Worm (Caenorhabditis elegans) whole organism, L4/young adult: ENCODE data around the gene feh-1.

Experiments used
- W03F9.2 ChIP-seq: fragments of 150-350 bp; optimal IDR thresholded peaks from 2 replicates; lab custom pipeline; 2014; ENCODE audit warnings: missing biosample characterization, missing genetic modification characterization
- dao-5 ChIP-seq: sonication (generic microtip); optimal IDR thresholded peaks from 2 replicates; lab custom pipeline; 2016; ENCODE audit warnings: missing genotype, missing genetic modification characterization, moderate library complexity, missing compliant biosample characterization
- him-1 ChIP-seq: sonication (generic microtip); optimal IDR thresholded peaks from 2 replicates; lab custom pipeline; 2016; ENCODE audit warnings: missing genotype, missing genetic modification reagents, missing genetic modification characterization, missing compliant biosample characterization

ce11 chrIII:2506463-2506862 lies 43.3 kb upstream of the feh-1 start:
- TF ChIP-seq W03F9.2 (tag; lab: Kevin White, UChicago) (no peak), him-1 (tag; lab: Kevin White, UChicago) (no peak), dao-5 (tag; lab: Kevin White, UChicago) (no peak)
